Worm (Caenorhabditis elegans) whole organism, young adult: ENCODE results near the gene fbxa-61.

ENCODE experiments used
- T26A5.8 ChIP-seq: sonication (generic microtip); optimal IDR thresholded peaks from 2 replicates; lab custom pipeline; 2016; ENCODE audit warnings: missing genetic modification characterization, missing compliant biosample characterization
- ama-1 ChIP-seq, 3 experiments: fragments of 150-350 bp in 1 of 3; sonication (generic microtip) in 2 of 3; optimal IDR thresholded peaks; 2 replicates each; lab custom pipeline; 2014 to 2018; ENCODE audit warnings: missing biosample characterization in 2 of 3, missing genetic modification characterization in 2 of 3, missing genetic modification reagents in 2 of 3
- bed-2 ChIP-seq: fragments of 200-800 bp; sonication (Bioruptor generic); IDR thresholded peaks from 2 replicates; pipeline ENCODE4 v1.3.6; 2022; ENCODE audit warnings: missing genetic modification reagents, missing genetic modification characterization, missing compliant biosample characterization
- unc-62 ChIP-seq: fragments of 150-350 bp; optimal IDR thresholded peaks from 2 replicates; lab custom pipeline; 2014; ENCODE audit warnings: missing biosample characterization, missing genetic modification reagents, missing genetic modification characterization
- ztf-18 ChIP-seq: sonication (generic microtip); optimal IDR thresholded peaks from 2 replicates; lab custom pipeline; 2016; ENCODE audit warnings: missing genotype, mild to moderate bottlenecking, missing genetic modification characterization, missing compliant biosample characterization

DNA sequence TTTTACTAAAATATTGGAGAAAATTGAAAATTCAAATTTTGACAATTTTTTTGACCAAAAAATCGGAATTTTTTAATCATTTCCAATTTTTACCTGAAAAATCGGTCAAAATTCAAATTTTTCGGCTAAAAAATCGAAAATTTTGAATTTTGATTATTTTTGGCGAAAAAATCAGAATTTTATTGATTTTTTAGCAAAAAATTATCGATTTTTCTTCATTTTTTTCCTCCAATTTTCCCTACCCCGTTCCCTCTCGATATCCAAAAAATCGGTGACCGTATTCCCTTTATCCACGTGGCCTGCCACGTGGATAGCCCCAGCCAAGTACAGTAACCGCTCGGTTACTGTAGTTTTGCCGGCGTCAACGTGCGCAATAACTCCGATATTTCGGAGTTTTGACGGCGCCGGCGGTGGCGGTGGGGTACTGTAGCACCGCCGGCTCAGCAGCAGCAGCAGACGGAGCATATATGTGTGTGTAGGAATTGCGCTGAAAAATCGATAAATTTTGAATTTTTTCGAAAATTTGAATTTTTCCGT lies 45.5 kb upstream of the fbxa-61 start, which contains the start of gene Y119D3B.14:
- TF ChIP-seq T26A5.8 (no peak), bed-2 (GFP tag; lab: Robert Waterston, UW) (no peak), ama-1 (optimal IDR thresholded peaks at IDR 0.05; lab: Kevin White, UChicago) (no peak), ama-1 (GFP tag; optimal IDR thresholded peaks at IDR 0.05; lab: Kevin White, UChicago) (no peak), ztf-18 (tag; lab: Kevin White, UChicago) (no peak), unc-62 (no peak)
